Worm (Caenorhabditis elegans) whole organism, L4 larva: ENCODE data around the gene F54C8.6.

Source experiments
- F37D6.2 ChIP-seq: sonication (generic microtip); optimal IDR thresholded peaks from 2 replicates; lab custom pipeline; 2016; ENCODE audit warnings: mild to moderate bottlenecking, missing genetic modification characterization, missing compliant biosample characterization
- F44E2.7 ChIP-seq: fragments of 200-800 bp; sonication (Bioruptor generic); IDR thresholded peaks from 2 replicates; pipeline ENCODE4 v2.1.2; 2022; ENCODE audit warnings: missing genetic modification characterization, missing compliant biosample characterization
- F49E8.2 ChIP-seq: sonication (generic microtip); optimal IDR thresholded peaks from 2 replicates; lab custom pipeline; 2016; ENCODE audit warnings: missing compliant biosample characterization, mild to moderate bottlenecking, missing genetic modification characterization, borderline replicate concordance
- Y48G9A.11 ChIP-seq: fragments of 200-800 bp; sonication (Bioruptor generic); IDR thresholded peaks from 2 replicates; pipeline ENCODE4 v1.3.6; 2022; ENCODE audit warnings: missing genetic modification reagents, missing genetic modification characterization, missing compliant biosample characterization
- Y5F2A.4 ChIP-seq: fragments of 200-800 bp; sonication (Bioruptor generic); optimal IDR thresholded peaks from 2 replicates; lab custom pipeline; 2018; ENCODE audit warnings: mild to moderate bottlenecking, missing genetic modification characterization, missing compliant biosample characterization
- aha-1 ChIP-seq: fragments of 150-350 bp; peaks from one replicate; lab custom pipeline; 2014; ENCODE audit warnings: missing biosample characterization, missing genetic modification characterization
- ama-1 ChIP-seq: fragments of 150-350 bp; optimal IDR thresholded peaks from 2 replicates; lab custom pipeline; 2014; ENCODE audit warnings: inconsistent platforms, mixed read lengths
- arid-1 ChIP-seq: fragments of 200-800 bp; sonication (Bioruptor generic); conservative IDR thresholded peaks from 2 replicates; pipeline ENCODE4 v1.3.6; 2022; ENCODE audit warnings: missing genetic modification reagents, missing genetic modification characterization, missing compliant biosample characterization
- attf-4 ChIP-seq: sonication (generic microtip); optimal IDR thresholded peaks from 3 replicates; lab custom pipeline; 2017; ENCODE audit warnings: missing biosample characterization, missing genetic modification characterization
- ceh-28 ChIP-seq: fragments of 150-350 bp; optimal IDR thresholded peaks from 2 replicates; lab custom pipeline; 2014; ENCODE audit warnings: missing biosample characterization, missing genetic modification reagents, missing genetic modification characterization
- ceh-62 ChIP-seq: sonication (generic microtip); optimal IDR thresholded peaks from 2 replicates; lab custom pipeline; 2017; ENCODE audit warnings: missing biosample characterization, missing genetic modification characterization
- ceh-82 ChIP-seq: sonication (generic microtip); optimal IDR thresholded peaks from 2 replicates; lab custom pipeline; 2017; ENCODE audit warnings: missing biosample characterization, missing genetic modification characterization
- ces-1 ChIP-seq: fragments of 150-350 bp; sonication (generic microtip); optimal IDR thresholded peaks from 4 replicates; lab custom pipeline; 2014; ENCODE audit warnings: missing biosample characterization, missing genetic modification reagents, missing genetic modification characterization
- cey-2 ChIP-seq: sonication (generic microtip); optimal IDR thresholded peaks from 3 replicates; lab custom pipeline; 2017; ENCODE audit warnings: missing genetic modification characterization, mild to moderate bottlenecking, missing compliant biosample characterization, antibody characterized with exemption, borderline replicate concordance; ENCODE audit not compliant: insufficient read depth
- ctbp-1 ChIP-seq: fragments of 200-800 bp; sonication (Bioruptor generic); IDR thresholded peaks from 2 replicates; pipeline ENCODE4 v1.3.6; 2022; ENCODE audit warnings: missing genetic modification reagents, missing genetic modification characterization, missing compliant biosample characterization
- daf-16 ChIP-seq, 3 experiments: sonication (generic microtip); optimal IDR thresholded peaks; 2 replicates each; lab custom pipeline; 2016 to 2017; ENCODE audit warnings: missing genetic modification characterization in 3 of 3, missing genetic modification reagents in 3 of 3, mild to moderate bottlenecking in 2 of 3, missing compliant biosample characterization in 2 of 3, missing biosample characterization in 1 of 3, moderate library complexity in 1 of 3
- dmd-6 ChIP-seq: fragments of 200-800 bp; sonication (Bioruptor generic); IDR thresholded peaks from 2 replicates; pipeline ENCODE4 v1.3.6; 2022; ENCODE audit warnings: missing genetic modification reagents, missing genetic modification characterization, missing compliant biosample characterization
- dmd-8 ChIP-seq: fragments of 200-800 bp; sonication (Bioruptor generic); IDR thresholded peaks from 2 replicates; pipeline ENCODE4 v1.3.6; 2022; ENCODE audit warnings: missing genetic modification characterization, missing compliant biosample characterization
- fkh-10 ChIP-seq: fragments of 150-350 bp; optimal IDR thresholded peaks from 2 replicates; lab custom pipeline; 2014; ENCODE audit warnings: missing biosample characterization, missing genetic modification reagents, missing genetic modification characterization
- hlh-11 ChIP-seq: fragments of 200-800 bp; sonication (Bioruptor generic); optimal IDR thresholded peaks from 2 replicates; lab custom pipeline; 2018; ENCODE audit warnings: mild to moderate bottlenecking, missing genetic modification characterization, missing compliant biosample characterization
- hlh-30 ChIP-seq: sonication (generic microtip); optimal IDR thresholded peaks from 2 replicates; lab custom pipeline; 2017; ENCODE audit warnings: antibody characterized with exemption, mild to moderate bottlenecking, missing genetic modification characterization, missing compliant biosample characterization; ENCODE audit not compliant: insufficient read depth
- lim-7 ChIP-seq: fragments of 200-800 bp; sonication (Bioruptor generic); IDR thresholded peaks from 2 replicates; pipeline ENCODE4 v1.3.6; 2022; ENCODE audit warnings: missing genetic modification characterization, missing compliant biosample characterization
- lin-29 ChIP-seq: fragments of 200-800 bp; sonication (Bioruptor generic); IDR thresholded peaks from 2 replicates; pipeline ENCODE4 v1.3.6; 2022; ENCODE audit warnings: missing genetic modification reagents, missing genetic modification characterization, missing compliant biosample characterization
- lin-38 ChIP-seq: fragments of 200-800 bp; sonication (Bioruptor generic); IDR thresholded peaks from 2 replicates; pipeline ENCODE4 v1.3.6; 2022; ENCODE audit warnings: missing genetic modification reagents, missing genetic modification characterization, missing compliant biosample characterization
- lin-39 ChIP-seq: fragments of 150-350 bp; optimal IDR thresholded peaks from 2 replicates; lab custom pipeline; 2014; ENCODE audit warnings: missing biosample characterization, missing genetic modification reagents, missing genetic modification characterization
- lir-3 ChIP-seq: sonication (generic microtip); optimal IDR thresholded peaks from 2 replicates; lab custom pipeline; 2016; ENCODE audit warnings: mild to moderate bottlenecking, missing genetic modification characterization, missing compliant biosample characterization
- madf-5 ChIP-seq, 2 experiments: fragments of 200-800 bp; sonication (Bioruptor generic); IDR thresholded peaks; 2 replicates each; pipeline ENCODE4 v1.3.6; 2022; ENCODE audit warnings: missing compliant biosample characterization in 2 of 2, missing genetic modification characterization in 2 of 2
- mdl-1 ChIP-seq, 2 experiments: fragments of 150-350 bp in 1 of 2; sonication (generic microtip) in 1 of 2; optimal IDR thresholded peaks; 2 replicates each; lab custom pipeline; 2014 to 2017; ENCODE audit warnings: missing biosample characterization in 2 of 2, missing genetic modification characterization in 2 of 2
- mdt-29 ChIP-seq: fragments of 200-800 bp; sonication (Bioruptor generic); IDR thresholded peaks from 2 replicates; pipeline ENCODE4 v1.3.6; 2022; ENCODE audit warnings: missing genetic modification reagents, missing genetic modification characterization, missing compliant biosample characterization
- mep-1 ChIP-seq: fragments of 150-350 bp; sonication (generic microtip); optimal IDR thresholded peaks from 3 replicates; lab custom pipeline; 2014; ENCODE audit warnings: missing biosample characterization, missing genetic modification characterization
- mes-2 ChIP-seq: sonication (generic microtip); optimal IDR thresholded peaks from 2 replicates; lab custom pipeline; 2016; ENCODE audit warnings: missing genotype, mild to moderate bottlenecking, missing genetic modification characterization, missing compliant biosample characterization; ENCODE audit not compliant: poor library complexity, severe bottlenecking
- mxl-3 ChIP-seq: fragments of 200-800 bp; sonication (Bioruptor generic); optimal IDR thresholded peaks from 2 replicates; lab custom pipeline; 2018; ENCODE audit warnings: mild to moderate bottlenecking, missing genetic modification characterization, missing compliant biosample characterization
- nhr-102 ChIP-seq: sonication (generic microtip); optimal IDR thresholded peaks from 2 replicates; lab custom pipeline; 2016; ENCODE audit warnings: mild to moderate bottlenecking, missing genetic modification characterization, moderate library complexity, missing compliant biosample characterization
- nhr-11 ChIP-seq: fragments of 150-350 bp; optimal IDR thresholded peaks from 2 replicates; lab custom pipeline; 2014; ENCODE audit warnings: missing biosample characterization, missing genetic modification characterization
- nhr-28 ChIP-seq: fragments of 150-350 bp; optimal IDR thresholded peaks from 2 replicates; lab custom pipeline; 2014; ENCODE audit warnings: missing biosample characterization, missing genetic modification characterization
- nhr-41 ChIP-seq: fragments of 200-800 bp; sonication (Bioruptor generic); IDR thresholded peaks from 2 replicates; pipeline ENCODE4 v1.3.6; 2022; ENCODE audit warnings: missing genetic modification reagents, missing genetic modification characterization, missing compliant biosample characterization
- nhr-6 ChIP-seq: fragments of 150-350 bp; optimal IDR thresholded peaks from 2 replicates; lab custom pipeline; 2014; ENCODE audit warnings: missing biosample characterization, missing genetic modification characterization
- nhr-77 ChIP-seq: fragments of 150-350 bp; optimal IDR thresholded peaks from 2 replicates; lab custom pipeline; 2014; ENCODE audit warnings: missing biosample characterization, missing genetic modification characterization
- pha-4 ChIP-seq, 2 experiments: fragments of 150-350 bp in 1 of 2; fragments of 200-800 bp in 1 of 2; sonication (Bioruptor generic) in 1 of 2; IDR thresholded peaks in 1 of 2; optimal IDR thresholded peaks in 1 of 2; 2 replicates each; pipeline versions ENCODE4 v1.3.6 to Lab custom; 2014 to 2022; ENCODE audit warnings: missing genetic modification characterization in 2 of 2, missing genetic modification reagents in 2 of 2, missing biosample characterization in 1 of 2, missing compliant biosample characterization in 1 of 2
- set-16 ChIP-seq: fragments of 200-800 bp; sonication (Bioruptor generic); IDR thresholded peaks from 2 replicates; pipeline ENCODE4 v1.3.6; 2022; ENCODE audit warnings: missing genetic modification reagents, missing genetic modification characterization, missing compliant biosample characterization
- snpc-1.2 ChIP-seq: fragments of 200-800 bp; sonication (Bioruptor generic); IDR thresholded peaks from 2 replicates; pipeline ENCODE4 v1.3.6; 2022; ENCODE audit warnings: missing genetic modification reagents, missing genetic modification characterization, missing compliant biosample characterization
- spr-3 ChIP-seq: fragments of 200-800 bp; sonication (Bioruptor generic); optimal IDR thresholded peaks from 2 replicates; lab custom pipeline; 2018; ENCODE audit warnings: mild to moderate bottlenecking, missing genetic modification characterization, missing compliant biosample characterization
- unc-62 ChIP-seq, 3 experiments: fragments of 150-350 bp in 1 of 3; sonication (generic microtip); optimal IDR thresholded peaks in 2 of 3; peaks in 1 of 3; 1 replicate in 1 of 3; 2 replicates in 2 of 3; lab custom pipeline; 2014 to 2017; ENCODE audit warnings: missing biosample characterization in 3 of 3, missing genetic modification characterization in 3 of 3, missing genetic modification reagents in 3 of 3, missing genotype in 1 of 3
- zag-1 ChIP-seq: fragments of 150-350 bp; optimal IDR thresholded peaks from 2 replicates; lab custom pipeline; 2014; ENCODE audit warnings: missing biosample characterization, missing genetic modification characterization
- ztf-7 ChIP-seq: fragments of 150-350 bp; optimal IDR thresholded peaks from 2 replicates; lab custom pipeline; 2014; ENCODE audit warnings: missing biosample characterization, missing genetic modification characterization

The F54C8.6 gene

DNA sequence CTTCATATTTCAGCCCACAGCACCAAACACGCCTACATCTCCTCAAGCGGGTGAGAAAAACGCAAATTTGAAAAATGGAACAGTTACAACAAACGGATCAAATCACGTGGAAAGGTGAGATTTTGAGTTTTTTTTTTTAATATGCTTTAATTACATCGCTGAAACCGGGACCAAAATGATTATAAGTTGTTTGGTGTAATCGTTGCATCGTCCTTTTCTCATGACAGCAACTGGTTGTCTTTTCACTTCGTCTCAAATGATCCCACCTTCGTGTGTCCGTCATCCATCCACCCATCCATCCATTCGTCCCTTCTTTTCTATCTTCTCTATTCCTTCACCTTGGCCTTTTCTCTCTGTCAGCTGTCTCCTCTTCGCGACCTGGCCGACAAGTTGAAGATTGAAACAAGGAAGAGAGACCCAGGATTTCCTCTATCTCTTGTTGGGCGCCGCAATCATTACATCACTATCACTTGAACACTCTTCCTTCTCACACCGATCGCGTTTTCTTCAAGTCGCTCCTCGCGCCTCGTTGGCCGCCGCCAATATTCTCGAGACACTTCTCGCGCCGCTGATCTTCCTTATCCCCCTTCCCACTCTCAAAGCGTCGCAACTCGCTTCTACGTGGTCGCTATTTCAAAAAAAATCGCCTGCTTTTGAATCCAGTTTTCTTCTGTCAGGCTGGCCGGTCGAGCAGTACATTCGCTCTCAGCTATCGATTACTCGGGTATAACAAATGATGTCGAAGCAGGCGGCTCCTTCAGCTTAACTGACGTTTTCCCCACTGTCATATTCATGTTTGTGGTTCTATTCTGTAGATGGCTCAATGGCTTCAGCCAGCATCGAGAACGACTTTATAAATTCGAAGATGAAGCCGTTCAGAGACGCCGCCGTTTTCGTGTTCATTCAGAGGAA lies 7.7 kb upstream of the F54C8.6 start (continued):
- TF ChIP-seq hlh-30 (tag; lab: Kevin White, UChicago) (peak; percentile 57), nhr-77 (no peak), mdl-1 (tag; optimal IDR thresholded peaks at IDR 0.05; lab: Kevin White, UChicago) (peak in 1 of 2 experiments; percentile 39), attf-4 (tag; lab: Kevin White, UChicago) (no peak), mes-2 (tag; lab: Kevin White, UChicago) (peak; percentile 19), aha-1 (tag; lab: Kevin White, UChicago) (peak; percentile 99), lim-7 (GFP tag; lab: Robert Waterston, UW) (no peak), daf-16 (GFP tag; optimal IDR thresholded peaks at IDR 0.05; lab: Kevin White, UChicago) (peak in 1 of 2 experiments; percentile 32), daf-16 (tag; optimal IDR thresholded peaks at IDR 0.05; lab: Kevin White, UChicago) (no peak), F37D6.2 (tag; lab: Kevin White, UChicago) (no peak), mxl-3 (GFP tag; lab: Kevin White, UChicago) (peak; percentile 74), arid-1 (no peak), Y48G9A.11 (GFP tag; lab: Robert Waterston, UW) (no peak), spr-3 (GFP tag; lab: Kevin White, UChicago) (no peak), lin-29 (no peak), ztf-7 (tag; lab: Kevin White, UChicago) (no peak), mdt-29 (GFP tag; lab: Robert Waterston, UW) (no peak), unc-62 (GFP tag; optimal IDR thresholded peaks at IDR 0.05 in 1 of 2; lab: Kevin White, UChicago) (peak in 1 of 2 experiments; percentile 100), unc-62 (tag; optimal IDR thresholded peaks at IDR 0.05; lab: Kevin White, UChicago) (no peak), fkh-10 (GFP tag; lab: Kevin White, UChicago) (no peak), lin-38 (GFP tag; lab: Robert Waterston, UW) (no peak), F49E8.2 (no peak), mep-1 (peak; percentile 16), Y5F2A.4 (GFP tag; lab: Kevin White, UChicago) (no peak), zag-1 (tag; lab: Kevin White, UChicago) (no peak), snpc-1.2 (GFP tag; lab: Robert Waterston, UW) (no peak), ceh-82 (tag; lab: Kevin White, UChicago) (no peak), ceh-28 (no peak), nhr-102 (tag; lab: Kevin White, UChicago) (no peak), hlh-11 (tag; lab: Kevin White, UChicago) (peak; percentile 87), ces-1 (no peak), pha-4 (GFP tag; IDR thresholded peaks at IDR 0.05; lab: Robert Waterston, UW) (no peak), pha-4 (tag; optimal IDR thresholded peaks at IDR 0.05; lab: Kevin White, UChicago) (no peak), ceh-62 (tag; lab: Kevin White, UChicago) (no peak), set-16 (peak; percentile 54), ctbp-1 (GFP tag; lab: Robert Waterston, UW) (no peak; the same call in 1 of the 2 replicates), nhr-28 (tag; lab: Kevin White, UChicago) (peak; percentile 42), nhr-41 (GFP tag; lab: Robert Waterston, UW) (no peak), lir-3 (no peak), dmd-8 (no peak), lin-39 (no peak), cey-2 (tag; lab: Kevin White, UChicago) (no peak), nhr-6 (no peak), nhr-11 (tag; lab: Kevin White, UChicago) (peak; percentile 57), madf-5 (GFP tag; IDR thresholded peaks at IDR 0.05; lab: Robert Waterston, UW) (no peak), F44E2.7 (GFP tag; lab: Robert Waterston, UW) (no peak), dmd-6 (GFP tag; lab: Robert Waterston, UW) (no peak), ama-1 (lab: Kevin White, UChicago) (peak; percentile 28)
